Worm (Caenorhabditis elegans): Measurements from ENCODE around the gene pho-12.

pho-12 gene

ce11 chrII:5071265-5071664 lies 10.6 kb upstream of the pho-12 start, which contains the start of gene C27A2.7:
TSS of gene C27A2.7 (minus strand) at chrII:5071365.
- TF ChIP-seq nhr-76 (tag; optimal IDR thresholded peaks at IDR 0.05) = no peak
- no peak for TF ChIP-seq C04F5.9 (tag; optimal IDR thresholded peaks at IDR 0.05)
- TF ChIP-seq lin-39 (tag; optimal IDR thresholded peaks at IDR 0.05) = no peak
- no peak for TF ChIP-seq vab-15 (tag; optimal IDR thresholded peaks at IDR 0.05)
- no peak for TF ChIP-seq efl-3 (GFP tag; optimal IDR thresholded peaks at IDR 0.05)
- TF ChIP-seq nhr-84 (tag; optimal IDR thresholded peaks at IDR 0.05) = no peak
- no peak for TF ChIP-seq nhr-28 (tag; optimal IDR thresholded peaks at IDR 0.05)
- no peak for TF ChIP-seq snu-23 (GFP tag; optimal IDR thresholded peaks at IDR 0.05)
- TF ChIP-seq lir-3 (tag; optimal IDR thresholded peaks at IDR 0.05; ENCODE audit: poor library complexity) = no peak
- TF ChIP-seq fkh-4 (tag; optimal IDR thresholded peaks at IDR 0.05; ENCODE audit: borderline replicate concordance) = no peak
- no peak for TF ChIP-seq nhr-19 (GFP tag; conservative IDR thresholded peaks at IDR 0.05)
- TF ChIP-seq hlh-17 (GFP tag; optimal IDR thresholded peaks at IDR 0.05; ENCODE audit: borderline replicate concordance) = no peak
- no peak for TF ChIP-seq ces-1 (GFP tag; optimal IDR thresholded peaks at IDR 0.05)
- no peak for TF ChIP-seq Y116A8C.19 (tag; optimal IDR thresholded peaks at IDR 0.05; ENCODE audit: borderline replicate concordance)
- no peak for TF ChIP-seq blmp-1 (tag; optimal IDR thresholded peaks at IDR 0.05)
- no peak for TF ChIP-seq fkh-8 (tag; optimal IDR thresholded peaks at IDR 0.05)
- TF ChIP-seq ceh-90 (tag; optimal IDR thresholded peaks at IDR 0.05) = no peak
- no peak for TF ChIP-seq nhr-85 (tag)
- no peak for TF ChIP-seq nhr-90 (tag; optimal IDR thresholded peaks at IDR 0.05; ENCODE audit: poor library complexity)
- no peak for TF ChIP-seq alr-1 (tag; optimal IDR thresholded peaks at IDR 0.05; ENCODE audit: borderline replicate concordance)

- TF ChIP-seq nhr-90 (tag; optimal IDR thresholded peaks at IDR 0.05; ENCODE audit: poor library complexity) (no peak), fkh-10 (GFP tag; optimal IDR thresholded peaks at IDR 0.05) (no peak), tlp-1 (tag; optimal IDR thresholded peaks at IDR 0.05) (no peak), lsy-2 (tag; optimal IDR thresholded peaks at IDR 0.05) (no peak)
These were observed 8.9 kb upstream of the pho-12 start, which contains the start of gene idpb-2 for ce11 chrII:5069525-5069924. TSS of gene idpb-2 (minus strand) at chrII:5069625.

- TF ChIP-seq xbp-1 (tag; optimal IDR thresholded peaks at IDR 0.05) (no peak), snpc-4 (tag; optimal IDR thresholded peaks at IDR 0.05) (no peak), egl-13 (tag; optimal IDR thresholded peaks at IDR 0.05) (peak; percentile 42), fkh-8 (tag; optimal IDR thresholded peaks at IDR 0.05) (peak; percentile 76), aha-1 (tag; optimal IDR thresholded peaks at IDR 0.05) (no peak), dsc-1 (tag; optimal IDR thresholded peaks at IDR 0.05) (peak; percentile 64)
These were observed 7.3 kb upstream of the pho-12 start, which contains the start of gene C27A2.8 for ce11 chrII:5067927-5068326. TSS of gene C27A2.8 (minus strand) at chrII:5068043.

- TF ChIP-seq dsc-1 (tag; optimal IDR thresholded peaks at IDR 0.05) (peak; percentile 92), sox-4 (tag; optimal IDR thresholded peaks at IDR 0.05) (peak; percentile 2), pqm-1 (tag; optimal IDR thresholded peaks at IDR 0.05) (no peak), pax-3 (tag; optimal IDR thresholded peaks at IDR 0.05) (peak; percentile 33), nhr-47 (tag; optimal IDR thresholded peaks at IDR 0.05) (peak; percentile 26), nhr-71 (tag; optimal IDR thresholded peaks at IDR 0.05) (peak; percentile 8)
These were observed 6.3 kb upstream of the pho-12 start for ce11 chrII:5066967-5067366.

- TF ChIP-seq hpl-2 (GFP tag; optimal IDR thresholded peaks at IDR 0.05) (peak; percentile 8), ceh-90 (tag; optimal IDR thresholded peaks at IDR 0.05) (no peak), ceh-88 (GFP tag; IDR thresholded peaks at IDR 0.05) (peak; percentile 46; the same call in 1 of the 2 replicates), pag-3 (tag; optimal IDR thresholded peaks at IDR 0.05; ENCODE audit: borderline replicate concordance, insufficient read depth) (no peak), lin-35 (GFP tag; optimal IDR thresholded peaks at IDR 0.05) (peak; percentile 84 to 94), irx-1 (tag; optimal IDR thresholded peaks at IDR 0.05) (no peak), C04F5.9 (tag; optimal IDR thresholded peaks at IDR 0.05) (no peak), isw-1 (GFP tag; IDR thresholded peaks at IDR 0.05) (peak; percentile 71), unc-98 (GFP tag; IDR thresholded peaks at IDR 0.05) (peak; percentile 25; the same call in 1 of the 2 replicates), zag-1 (tag; optimal IDR thresholded peaks at IDR 0.05) (no peak), lin-15B (tag; optimal IDR thresholded peaks at IDR 0.05) (peak; percentile 87), xbp-1 (tag; optimal IDR thresholded peaks at IDR 0.05) (peak; percentile 56), nhr-71 (tag; optimal IDR thresholded peaks at IDR 0.05) (peak; percentile 75), egl-27 (tag; optimal IDR thresholded peaks at IDR 0.05) (no peak), unc-86 (tag; optimal IDR thresholded peaks at IDR 0.05) (peak; percentile 49), aha-1 (tag; optimal IDR thresholded peaks at IDR 0.05) (no peak), lin-13 (GFP tag; optimal IDR thresholded peaks at IDR 0.05) (peak; percentile 41)
These were observed 1.3 kb upstream of the pho-12 start, which contains the start of gene smc-5 for ce11 chrII:5061794-5062368. TSS of gene smc-5 (plus strand) at chrII:5062125.

Measured in whole organism, L1 larva.